Fruit fly (Drosophila melanogaster): Measurements from ENCODE around the gene Tfb5.

The Tfb5 gene

DNA sequence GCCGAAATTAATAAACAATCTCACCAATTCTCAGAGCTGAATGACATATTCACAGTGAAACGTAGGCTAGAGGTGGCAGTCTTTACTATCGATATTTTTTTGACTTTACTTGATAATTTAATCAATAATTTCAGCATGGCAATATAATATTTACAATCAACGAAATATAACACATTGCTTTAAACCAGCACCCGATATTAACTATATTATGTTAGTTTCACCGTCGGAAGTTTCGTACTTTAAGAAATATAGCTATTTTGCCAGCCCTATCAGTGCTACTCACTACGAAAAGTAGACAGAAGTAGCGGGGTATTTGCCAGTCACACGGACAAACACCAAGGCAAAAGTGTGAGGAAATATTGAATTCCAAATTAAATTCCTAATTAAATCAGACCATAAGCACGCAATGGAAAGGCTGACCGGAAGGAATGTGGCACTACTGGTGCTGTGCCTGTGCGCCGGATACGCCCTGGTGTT, at the start of gene Tfb5, which contains the start of the genes CG31917 and SelT:
Gene Tfb5, minus strand, starts transcription at position 51 of the 477 bp plus-strand sequence.
Gene CG31917, minus strand, starts transcription at position 51 of the 477 bp plus-strand sequence.
Gene SelT, plus strand, starts transcription at position 139 of the 477 bp plus-strand sequence.
- TF ChIP-seq Pif1B (GFP tag; optimal IDR thresholded peaks at IDR 0.05), result no peak
- no peak for TF ChIP-seq fd96Ca (GFP tag; IDR thresholded peaks at IDR 0.05)
- peak; percentile 29 for TF ChIP-seq EcR (GFP tag; optimal IDR thresholded peaks at IDR 0.05)
- TF ChIP-seq CG8159 (tag; optimal IDR thresholded peaks at IDR 0.05), result peak; percentile 31
- no peak for TF ChIP-seq CG13204 (GFP tag; optimal IDR thresholded peaks at IDR 0.05)
- TF ChIP-seq Snoo (tag; optimal IDR thresholded peaks at IDR 0.05), result no peak
- no peak for TF ChIP-seq CG34367 (tag; optimal IDR thresholded peaks at IDR 0.05)
- no peak for TF ChIP-seq Ets98B (GFP tag; IDR thresholded peaks at IDR 0.05)
- TF ChIP-seq CG8301 (tag; optimal IDR thresholded peaks at IDR 0.05), result no peak
- peak; percentile 43 for TF ChIP-seq CG15710 (tag; optimal IDR thresholded peaks at IDR 0.05)
- no peak for TF ChIP-seq rn (GFP tag; IDR thresholded peaks at IDR 0.05)
- TF ChIP-seq CG14655 (GFP tag; optimal IDR thresholded peaks at IDR 0.05), result no peak
- no peak for TF ChIP-seq D1 (tag; optimal IDR thresholded peaks at IDR 0.05)
- no peak for TF ChIP-seq CG12605 (GFP tag; IDR thresholded peaks at IDR 0.05)
- TF ChIP-seq CG17806 (tag; optimal IDR thresholded peaks at IDR 0.05), result peak; percentile 13
- no peak for TF ChIP-seq gl (tag; optimal IDR thresholded peaks at IDR 0.05)

DNA sequence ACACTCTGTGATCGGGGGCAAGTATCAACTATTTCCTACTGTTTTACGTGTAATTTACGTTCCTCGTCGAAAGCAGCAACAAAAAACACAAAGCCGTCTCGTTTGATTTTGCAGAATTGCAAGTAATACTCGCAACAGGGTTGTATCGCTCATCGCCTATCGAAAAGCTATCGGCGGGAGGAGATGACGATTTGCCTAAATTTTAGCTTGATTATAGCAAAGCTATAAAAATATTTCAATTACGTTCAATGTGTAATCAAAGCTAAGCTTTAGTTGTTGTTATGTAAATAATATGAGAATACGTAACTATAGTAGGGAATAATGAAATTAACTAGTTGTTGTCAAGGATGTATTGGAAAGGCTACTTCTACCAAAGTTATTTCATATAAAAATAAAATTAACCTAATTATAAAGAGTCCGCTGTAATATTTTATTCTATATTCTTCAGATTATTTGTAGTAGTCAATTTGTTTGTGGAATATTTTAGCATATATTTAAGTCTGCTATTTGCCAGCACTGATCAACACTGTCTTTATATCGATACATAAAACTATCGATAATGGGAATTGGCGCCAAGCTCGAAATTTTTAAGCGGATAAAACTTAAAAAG, 49.1 kb upstream of the Tfb5 start, which contains the start of gene Rpn11:
Gene Rpn11, minus strand, starts transcription at position 146 of the 610 bp plus-strand sequence.
- TF ChIP-seq gl (tag; optimal IDR thresholded peaks at IDR 0.05) (no peak), EcR (GFP tag; optimal IDR thresholded peaks at IDR 0.05) (no peak), CG34367 (tag; optimal IDR thresholded peaks at IDR 0.05) (peak; percentile 43), CG13204 (GFP tag; optimal IDR thresholded peaks at IDR 0.05) (no peak), CG12605 (GFP tag; IDR thresholded peaks at IDR 0.05) (no peak), CG9948 (tag; optimal IDR thresholded peaks at IDR 0.05) (peak; percentile 41), CG15710 (tag; optimal IDR thresholded peaks at IDR 0.05) (peak; percentile 52), Ets98B (GFP tag; IDR thresholded peaks at IDR 0.05) (no peak), Snoo (tag; optimal IDR thresholded peaks at IDR 0.05) (peak; percentile 49), D1 (tag; optimal IDR thresholded peaks at IDR 0.05) (no peak), CG4496 (GFP tag; IDR thresholded peaks at IDR 0.05) (peak; percentile 40; the same call in 1 of the 3 replicates), CG17806 (tag; optimal IDR thresholded peaks at IDR 0.05) (peak; percentile 31), CG8301 (tag; optimal IDR thresholded peaks at IDR 0.05) (peak; percentile 39), fd96Ca (GFP tag; IDR thresholded peaks at IDR 0.05) (no peak), rn (GFP tag; IDR thresholded peaks at IDR 0.05) (no peak), CG14655 (GFP tag; optimal IDR thresholded peaks at IDR 0.05) (no peak), CG8159 (tag; optimal IDR thresholded peaks at IDR 0.05) (peak; percentile 62), Pif1B (GFP tag; optimal IDR thresholded peaks at IDR 0.05) (no peak), CG32121 (GFP tag; IDR thresholded peaks at IDR 0.05) (no peak), Pif1A (GFP tag; optimal IDR thresholded peaks at IDR 0.05) (no peak)

DNA sequence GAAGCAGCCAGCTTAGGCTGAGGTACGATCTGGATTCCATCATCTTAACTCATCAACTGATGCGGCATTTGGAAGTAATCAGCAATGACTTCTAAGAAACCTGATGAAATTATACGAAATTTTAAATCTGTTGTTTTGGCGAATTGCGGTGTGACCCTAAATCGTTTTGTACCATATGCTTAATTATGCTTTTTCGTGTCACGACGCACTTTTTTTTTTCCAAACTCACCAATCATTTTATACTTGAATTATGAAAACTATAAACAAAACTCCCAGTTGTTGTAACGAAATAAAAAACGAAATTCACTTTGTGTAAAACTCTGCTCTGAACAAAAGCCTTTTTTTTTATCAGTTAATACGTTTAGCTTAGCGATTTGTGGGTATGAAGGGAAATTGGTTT, 47.5 kb upstream of the Tfb5 start, which contains the start of gene Nepl3:
Gene Nepl3, minus strand, starts transcription at position 155 of the 400 bp plus-strand sequence.
- TF ChIP-seq CG34367 (tag; optimal IDR thresholded peaks at IDR 0.05) (no peak), CG14655 (GFP tag; optimal IDR thresholded peaks at IDR 0.05) (no peak), Snoo (tag; optimal IDR thresholded peaks at IDR 0.05) (no peak), EcR (GFP tag; optimal IDR thresholded peaks at IDR 0.05) (no peak), CG4496 (GFP tag; IDR thresholded peaks at IDR 0.05) (no peak), CG17806 (tag; optimal IDR thresholded peaks at IDR 0.05) (no peak), Ets98B (GFP tag; IDR thresholded peaks at IDR 0.05) (no peak), CG8159 (tag; optimal IDR thresholded peaks at IDR 0.05) (no peak), rn (GFP tag; IDR thresholded peaks at IDR 0.05) (no peak), D1 (tag; optimal IDR thresholded peaks at IDR 0.05) (no peak), CG32121 (GFP tag; IDR thresholded peaks at IDR 0.05) (no peak), CG12605 (GFP tag; IDR thresholded peaks at IDR 0.05) (no peak)

DNA sequence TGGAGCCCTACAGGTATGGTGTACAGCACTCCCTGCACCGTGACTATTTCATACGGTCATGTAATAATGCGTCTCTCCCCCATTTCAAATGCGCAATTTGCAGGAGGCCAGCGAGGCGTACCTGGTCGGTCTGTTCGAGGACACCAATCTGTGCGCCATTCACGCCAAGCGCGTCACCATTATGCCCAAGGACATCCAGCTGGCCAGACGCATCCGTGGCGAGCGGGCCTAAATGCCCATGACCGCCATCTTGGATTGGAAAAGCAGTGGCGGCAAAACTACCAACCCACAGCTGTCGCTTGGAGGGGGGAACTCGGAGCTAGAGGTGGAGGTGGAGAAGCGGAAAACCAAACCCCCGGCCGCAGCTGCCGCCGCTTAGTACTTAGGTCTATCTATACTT, 44.9 kb upstream of the Tfb5 start:
- TF ChIP-seq fd96Ca (GFP tag; IDR thresholded peaks at IDR 0.05) (no peak), CG4496 (GFP tag; IDR thresholded peaks at IDR 0.05) (no peak), rn (GFP tag; IDR thresholded peaks at IDR 0.05) (no peak), Pif1B (GFP tag; optimal IDR thresholded peaks at IDR 0.05) (no peak), Ets98B (GFP tag; IDR thresholded peaks at IDR 0.05) (no peak), CG8301 (tag; optimal IDR thresholded peaks at IDR 0.05) (no peak), CG10348 (GFP tag; IDR thresholded peaks at IDR 0.05) (no peak), Snoo (tag; optimal IDR thresholded peaks at IDR 0.05) (no peak), gl (tag; optimal IDR thresholded peaks at IDR 0.05) (no peak), CG17806 (tag; optimal IDR thresholded peaks at IDR 0.05) (no peak), D1 (tag; optimal IDR thresholded peaks at IDR 0.05) (no peak)

DNA sequence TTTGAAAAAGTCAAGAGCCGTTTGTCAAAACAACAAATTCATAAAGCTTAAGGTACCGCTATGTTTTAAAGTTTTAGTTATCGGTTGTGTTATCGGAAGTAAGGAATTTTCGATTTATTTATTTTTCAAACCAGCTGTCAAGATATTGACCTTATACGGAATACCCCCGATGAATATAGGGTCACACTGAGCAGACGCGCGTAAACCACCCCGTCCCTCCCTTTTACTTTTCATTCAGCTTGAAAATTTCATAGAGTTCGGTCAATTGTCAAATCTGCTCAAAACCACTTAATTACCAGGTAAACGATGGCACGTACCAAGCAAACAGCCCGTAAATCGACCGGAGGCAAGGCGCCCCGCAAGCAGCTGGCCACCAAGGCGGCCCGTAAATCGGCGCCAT, 44.3 kb upstream of the Tfb5 start, which contains the start of the genes CG14036 and His3.3A:
Gene CG14036, minus strand, starts transcription at position 64 of the 400 bp plus-strand sequence.
Gene His3.3A, plus strand, starts transcription at position 106 of the 400 bp plus-strand sequence.
- no peak for TF ChIP-seq rn (GFP tag; IDR thresholded peaks at IDR 0.05)
- TF ChIP-seq EcR (GFP tag; optimal IDR thresholded peaks at IDR 0.05), result peak; percentile 25
- TF ChIP-seq CG15710 (tag; optimal IDR thresholded peaks at IDR 0.05), result peak; percentile 0
- peak; percentile 35; the same call in 1 of the 2 replicates for TF ChIP-seq CG32121 (GFP tag; IDR thresholded peaks at IDR 0.05)

DNA sequence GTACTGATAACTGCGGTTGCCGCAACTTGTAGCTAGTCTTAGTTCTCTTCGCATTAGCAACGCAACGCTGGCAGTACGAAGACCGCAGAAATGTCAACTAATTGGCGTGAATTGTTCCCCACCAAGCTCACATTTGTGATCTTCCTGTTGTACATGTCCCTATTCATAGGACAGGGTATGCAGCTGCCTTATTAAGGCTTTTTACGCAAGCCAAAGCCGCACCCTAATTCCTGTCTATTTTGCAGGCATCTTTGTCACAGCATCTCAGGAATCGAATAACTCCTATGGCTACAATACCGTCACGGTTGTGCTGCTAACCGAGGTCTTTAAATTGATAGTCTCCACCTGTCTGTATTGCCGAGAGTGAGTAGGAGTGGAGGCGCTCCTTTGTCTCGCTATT, 42.4 kb upstream of the Tfb5 start, which contains the start of gene eIF3h:
Gene eIF3h, minus strand, starts transcription at position 101 of the 400 bp plus-strand sequence.
- no peak for TF ChIP-seq CG8301 (tag; optimal IDR thresholded peaks at IDR 0.05)
- no peak for TF ChIP-seq CG14655 (GFP tag; optimal IDR thresholded peaks at IDR 0.05)
- no peak for TF ChIP-seq rn (GFP tag; IDR thresholded peaks at IDR 0.05)
- no peak for TF ChIP-seq CG12605 (GFP tag; IDR thresholded peaks at IDR 0.05)
- TF ChIP-seq CG10348 (GFP tag; IDR thresholded peaks at IDR 0.05), result no peak
- TF ChIP-seq CG8159 (tag; optimal IDR thresholded peaks at IDR 0.05), result no peak
- no peak for TF ChIP-seq CG13204 (GFP tag; optimal IDR thresholded peaks at IDR 0.05)
- no peak for TF ChIP-seq CG34367 (tag; optimal IDR thresholded peaks at IDR 0.05)
- TF ChIP-seq CG32121 (GFP tag; IDR thresholded peaks at IDR 0.05), result no peak
- TF ChIP-seq CG9948 (tag; optimal IDR thresholded peaks at IDR 0.05), result no peak
- TF ChIP-seq CG15710 (tag; optimal IDR thresholded peaks at IDR 0.05), result no peak
- TF ChIP-seq D1 (tag; optimal IDR thresholded peaks at IDR 0.05), result no peak
- no peak for TF ChIP-seq Snoo (tag; optimal IDR thresholded peaks at IDR 0.05)

All from whole organism, pupa.